Fruit fly (Drosophila melanogaster): ENCODE results near the gene RpS9.

RpS9 gene

DNA sequence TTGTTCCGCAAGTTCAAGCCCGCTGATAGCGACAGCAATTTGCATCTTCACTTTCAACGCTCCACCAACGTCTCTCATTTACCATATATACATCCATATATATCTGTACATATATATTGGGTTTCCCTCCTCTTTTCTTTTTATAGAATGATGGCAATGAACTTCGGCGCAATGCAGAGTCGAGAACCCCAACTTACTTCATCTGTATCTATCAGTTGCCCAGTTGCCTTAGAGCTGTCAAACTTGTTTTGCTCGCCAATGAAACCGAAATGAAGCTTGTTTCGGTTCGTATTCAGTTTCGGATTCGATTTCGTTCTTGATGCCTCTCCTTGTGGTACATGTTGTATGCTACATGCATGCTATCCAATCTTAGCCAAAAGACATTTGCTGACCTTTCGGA lies 17.5 kb upstream of the RpS9 start, which contains the start of gene Or67a:
Gene Or67a, plus strand, starts transcription at position 233 of the 400 bp plus-strand sequence.
- TF ChIP-seq insv (optimal IDR thresholded peaks at IDR 0.05) (no peak), ttk (optimal IDR thresholded peaks at IDR 0.05) (no peak), h (optimal IDR thresholded peaks at IDR 0.05) (no peak), Myc (optimal IDR thresholded peaks at IDR 0.05) (no peak), psq (optimal IDR thresholded peaks at IDR 0.05) (no peak), Sin3A (optimal IDR thresholded peaks at IDR 0.05) (no peak)

DNA sequence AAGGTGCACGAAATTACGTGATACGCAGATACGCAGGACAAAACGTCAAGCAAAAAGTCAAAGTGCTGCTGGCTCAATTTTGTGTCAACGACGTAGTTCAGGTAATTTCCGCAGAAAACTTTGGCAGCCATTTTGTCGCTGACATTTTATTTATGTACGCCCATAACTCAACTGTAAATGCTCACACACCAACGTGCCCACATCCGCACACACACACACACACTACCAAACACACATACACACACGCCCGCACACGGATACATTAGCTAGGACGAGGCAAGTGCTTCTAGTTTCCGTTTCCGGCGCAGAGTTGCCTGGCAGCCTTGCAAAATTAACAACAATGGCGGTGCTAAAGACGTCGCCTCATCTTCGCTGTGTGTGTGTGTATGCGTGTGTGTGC lies 14.1 kb upstream of the RpS9 start, which contains the start of gene CG33700:
Gene CG33700, minus strand, starts transcription at position 101 of the 400 bp plus-strand sequence.
- TF ChIP-seq ttk (optimal IDR thresholded peaks at IDR 0.05) (no peak), Myc (optimal IDR thresholded peaks at IDR 0.05) (no peak), Sin3A (optimal IDR thresholded peaks at IDR 0.05) (no peak), insv (optimal IDR thresholded peaks at IDR 0.05) (no peak), h (optimal IDR thresholded peaks at IDR 0.05) (no peak), psq (optimal IDR thresholded peaks at IDR 0.05) (no peak)

DNA sequence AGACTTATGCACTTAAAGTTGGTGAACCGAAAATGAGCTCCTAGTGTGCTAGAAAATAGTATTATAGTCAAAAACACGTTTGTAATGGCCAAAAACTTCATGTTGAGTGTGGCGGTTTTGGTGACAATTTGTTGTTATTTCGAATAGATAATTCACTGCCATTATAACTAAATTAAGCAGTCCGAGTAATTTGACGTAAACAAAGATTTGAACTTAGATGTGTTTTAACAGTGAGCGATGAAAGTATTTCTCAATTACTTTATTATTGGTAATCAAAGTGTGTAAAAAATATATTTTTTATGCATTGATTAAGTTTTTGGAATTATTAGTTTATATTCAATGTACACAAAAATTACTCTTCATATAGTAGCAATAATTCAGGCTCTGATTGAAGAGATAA lies 2.0 kb upstream of the RpS9 start, which contains the start of gene CG33702:
Gene CG33702, minus strand, starts transcription at position 101 of the 400 bp plus-strand sequence.
- TF ChIP-seq insv (optimal IDR thresholded peaks at IDR 0.05) (no peak), Myc (optimal IDR thresholded peaks at IDR 0.05) (no peak), h (optimal IDR thresholded peaks at IDR 0.05) (no peak), Sin3A (optimal IDR thresholded peaks at IDR 0.05) (no peak), psq (optimal IDR thresholded peaks at IDR 0.05) (no peak), ttk (optimal IDR thresholded peaks at IDR 0.05) (no peak)

DNA sequence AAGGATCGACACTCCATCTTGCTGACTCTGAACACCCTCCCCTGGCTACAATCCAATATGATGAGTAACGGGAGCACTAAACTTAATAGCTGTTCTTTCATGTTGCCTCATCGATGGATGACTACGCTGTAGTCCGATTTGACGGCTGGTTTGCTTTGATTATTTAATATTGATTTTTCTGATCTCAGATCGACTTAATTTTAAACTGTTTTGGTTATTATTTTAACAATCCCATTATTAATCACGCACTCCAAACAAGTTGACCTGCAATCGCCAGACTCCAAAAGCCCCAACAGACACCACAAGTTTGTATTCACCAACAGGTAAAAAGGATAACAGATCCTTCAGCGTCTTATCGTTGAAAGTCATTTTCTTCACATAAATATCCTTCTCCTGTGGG lies 1.2 kb upstream of the RpS9 start, which contains the start of gene CG33703:
Gene CG33703, minus strand, starts transcription at position 101 of the 400 bp plus-strand sequence.
- TF ChIP-seq h (optimal IDR thresholded peaks at IDR 0.05) (no peak), Myc (optimal IDR thresholded peaks at IDR 0.05) (no peak), Sin3A (optimal IDR thresholded peaks at IDR 0.05) (no peak), psq (optimal IDR thresholded peaks at IDR 0.05) (no peak), ttk (optimal IDR thresholded peaks at IDR 0.05) (no peak), insv (optimal IDR thresholded peaks at IDR 0.05) (no peak)

DNA sequence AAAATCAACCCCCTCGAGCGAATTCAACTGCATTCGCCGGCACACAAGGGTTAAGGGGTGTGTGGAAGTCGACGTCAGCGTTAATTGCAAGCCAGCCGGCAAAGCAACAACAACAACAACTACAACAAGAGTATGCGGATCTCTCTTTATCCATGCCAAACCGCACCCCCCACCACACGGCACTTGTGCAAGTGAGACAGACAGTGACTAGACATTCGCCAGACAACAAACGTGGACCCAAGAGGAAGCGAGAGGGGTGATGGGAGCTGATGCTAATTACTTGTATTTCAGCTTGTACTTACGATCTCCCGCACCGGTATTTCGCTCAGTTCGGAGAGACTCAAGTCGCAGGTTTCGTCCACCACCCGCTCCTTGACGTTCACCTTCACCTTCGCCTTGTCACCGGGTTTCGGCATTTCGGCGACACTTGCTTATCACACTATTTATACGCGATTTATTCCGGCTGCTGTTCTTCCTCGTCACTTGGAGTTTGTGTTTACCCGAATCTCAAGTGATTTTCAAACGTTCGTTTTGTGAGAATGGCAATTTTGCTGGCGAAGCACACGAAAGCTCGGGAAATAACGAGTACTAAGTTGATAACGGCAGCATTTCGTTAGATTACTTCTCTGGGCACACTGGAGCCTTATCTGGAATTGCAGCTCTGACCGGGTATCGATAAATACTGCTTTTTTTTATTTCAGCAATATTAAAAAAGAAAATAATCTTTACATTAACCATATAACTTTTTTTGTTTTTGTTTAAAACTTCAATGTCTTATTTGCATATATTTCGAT lies 2.1 kb downstream of the RpS9 start, which contains the start of gene CG3408:
Gene CG3408, minus strand, starts transcription at position 547 of the 794 bp plus-strand sequence.
- TF ChIP-seq ttk (optimal IDR thresholded peaks at IDR 0.05) (no peak), h (optimal IDR thresholded peaks at IDR 0.05) (no peak), insv (optimal IDR thresholded peaks at IDR 0.05) (no peak), Myc (optimal IDR thresholded peaks at IDR 0.05) (no peak), psq (optimal IDR thresholded peaks at IDR 0.05) (no peak), Sin3A (optimal IDR thresholded peaks at IDR 0.05) (no peak)

DNA sequence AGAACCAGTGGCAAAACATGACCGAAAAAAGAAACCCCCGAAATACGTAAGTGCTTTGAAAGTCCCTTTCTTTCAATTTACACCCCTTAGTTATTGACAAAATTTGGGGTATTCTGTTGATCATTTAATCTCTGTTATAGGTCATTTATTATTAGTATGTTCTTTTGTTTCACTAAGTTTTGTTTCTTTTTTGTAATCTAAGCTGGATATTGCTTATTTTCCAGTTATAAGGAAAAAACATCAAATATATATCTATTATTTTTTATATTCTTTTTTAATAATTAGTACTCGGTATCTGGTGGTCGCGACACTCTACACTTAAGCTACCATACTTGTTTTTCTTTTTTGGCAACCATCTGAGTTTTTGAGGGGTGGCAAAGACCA lies 2.7 kb downstream of the RpS9 start:
- no peak for TF ChIP-seq insv (optimal IDR thresholded peaks at IDR 0.05)
- TF ChIP-seq h (optimal IDR thresholded peaks at IDR 0.05), result no peak
- TF ChIP-seq psq (optimal IDR thresholded peaks at IDR 0.05), result no peak

DNA sequence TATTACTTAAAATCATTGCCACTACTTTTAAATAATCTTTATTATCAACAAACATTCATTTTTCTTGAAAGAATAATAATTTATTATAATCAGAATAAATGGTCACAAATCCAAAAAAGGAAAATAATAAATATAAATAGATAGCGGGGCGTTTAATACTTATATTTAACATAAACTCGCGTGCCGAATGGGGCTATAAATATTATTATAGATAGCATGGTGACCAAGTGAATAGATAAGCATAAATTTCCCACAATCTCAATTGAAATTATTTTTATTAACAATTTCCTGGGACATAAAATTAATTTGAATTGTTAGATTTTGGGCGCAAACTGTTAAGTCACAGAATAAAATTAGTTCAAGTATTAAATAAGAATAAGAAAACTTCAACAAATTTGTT lies 4.9 kb downstream of the RpS9 start:
- TF ChIP-seq psq (optimal IDR thresholded peaks at IDR 0.05) (no peak), Myc (optimal IDR thresholded peaks at IDR 0.05) (no peak), h (optimal IDR thresholded peaks at IDR 0.05) (no peak), ttk (optimal IDR thresholded peaks at IDR 0.05) (no peak), insv (optimal IDR thresholded peaks at IDR 0.05) (no peak), Sin3A (optimal IDR thresholded peaks at IDR 0.05) (no peak)

DNA sequence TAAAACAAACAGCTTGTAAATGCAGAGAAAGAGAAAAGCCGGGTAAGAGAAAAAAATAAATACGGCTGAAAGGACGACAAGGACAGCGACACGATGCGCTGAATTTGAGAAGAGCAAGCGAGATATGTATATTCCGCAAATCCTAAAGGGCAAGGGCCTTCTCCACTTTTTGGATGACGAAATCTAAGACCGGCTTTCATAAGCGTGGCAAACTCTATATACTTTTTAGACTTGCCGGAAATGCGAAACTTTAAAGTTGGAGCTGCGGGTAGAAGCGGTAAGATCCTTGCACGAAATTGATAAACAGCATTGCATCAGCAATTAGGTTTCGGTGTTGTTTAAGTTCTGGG lies 5.6 kb downstream of the RpS9 start:
- TF ChIP-seq psq (optimal IDR thresholded peaks at IDR 0.05) (no peak), h (optimal IDR thresholded peaks at IDR 0.05) (no peak), Myc (optimal IDR thresholded peaks at IDR 0.05) (no peak), Sin3A (optimal IDR thresholded peaks at IDR 0.05) (no peak)

DNA sequence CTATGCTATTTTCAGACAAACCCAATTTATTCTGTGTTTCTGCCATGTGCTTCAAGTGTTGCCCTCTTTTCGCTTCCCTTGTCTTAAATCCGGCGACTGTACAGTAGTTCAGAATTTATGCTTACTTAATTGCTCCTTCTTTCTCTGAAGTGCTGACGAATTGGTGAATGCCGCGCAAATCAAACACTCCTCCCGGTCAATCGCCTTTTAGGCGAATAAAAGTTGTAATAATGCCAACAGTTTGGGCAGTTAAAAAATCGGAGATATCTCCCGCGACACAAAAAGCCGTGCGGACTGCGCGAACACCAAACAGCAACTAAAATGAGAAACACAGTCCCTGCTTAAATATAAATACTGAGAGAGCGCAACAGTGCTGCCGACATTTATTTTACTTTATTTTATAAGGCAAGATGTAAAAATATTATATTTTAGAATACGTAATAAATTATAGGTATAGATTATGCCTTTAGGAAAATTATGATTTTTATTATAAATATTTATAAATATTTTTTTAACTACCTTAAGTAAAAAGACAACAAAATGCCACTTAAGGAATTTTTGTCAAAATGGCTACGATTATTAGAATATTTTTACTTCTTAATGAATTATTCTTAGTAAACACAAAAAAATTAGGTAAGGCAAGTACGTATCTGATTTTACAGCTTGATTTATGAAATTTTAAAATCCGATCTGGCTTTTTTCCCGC lies 6.2 kb downstream of the RpS9 start, which contains the start of gene path:
Gene path, minus strand, starts transcription at position 322 of the 706 bp plus-strand sequence.
- no peak for TF ChIP-seq ttk (optimal IDR thresholded peaks at IDR 0.05)
- no peak for TF ChIP-seq Myc (optimal IDR thresholded peaks at IDR 0.05)

DNA sequence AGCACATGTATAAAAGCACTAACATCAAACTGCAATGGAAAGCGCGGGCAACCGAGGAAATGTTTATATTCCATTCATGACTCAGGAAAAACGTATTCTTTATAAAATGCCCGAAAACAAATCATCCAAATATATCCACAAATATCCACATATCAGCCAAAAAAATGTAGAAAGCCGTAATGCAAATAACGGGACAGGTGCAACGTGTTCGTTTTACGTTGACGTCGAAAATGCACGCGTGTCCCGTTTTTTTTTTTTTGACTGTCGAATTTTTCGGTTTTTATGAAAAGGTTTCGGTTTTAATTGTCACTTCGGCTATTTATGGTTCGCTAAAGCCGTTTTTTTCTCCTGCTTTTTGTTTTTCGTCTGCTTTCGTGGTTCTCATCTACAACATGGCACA lies 6.8 kb downstream of the RpS9 start:
- TF ChIP-seq Sin3A (optimal IDR thresholded peaks at IDR 0.05) (no peak), h (optimal IDR thresholded peaks at IDR 0.05) (no peak), psq (optimal IDR thresholded peaks at IDR 0.05) (no peak), Myc (optimal IDR thresholded peaks at IDR 0.05) (no peak), insv (optimal IDR thresholded peaks at IDR 0.05) (no peak), ttk (optimal IDR thresholded peaks at IDR 0.05) (no peak)

DNA sequence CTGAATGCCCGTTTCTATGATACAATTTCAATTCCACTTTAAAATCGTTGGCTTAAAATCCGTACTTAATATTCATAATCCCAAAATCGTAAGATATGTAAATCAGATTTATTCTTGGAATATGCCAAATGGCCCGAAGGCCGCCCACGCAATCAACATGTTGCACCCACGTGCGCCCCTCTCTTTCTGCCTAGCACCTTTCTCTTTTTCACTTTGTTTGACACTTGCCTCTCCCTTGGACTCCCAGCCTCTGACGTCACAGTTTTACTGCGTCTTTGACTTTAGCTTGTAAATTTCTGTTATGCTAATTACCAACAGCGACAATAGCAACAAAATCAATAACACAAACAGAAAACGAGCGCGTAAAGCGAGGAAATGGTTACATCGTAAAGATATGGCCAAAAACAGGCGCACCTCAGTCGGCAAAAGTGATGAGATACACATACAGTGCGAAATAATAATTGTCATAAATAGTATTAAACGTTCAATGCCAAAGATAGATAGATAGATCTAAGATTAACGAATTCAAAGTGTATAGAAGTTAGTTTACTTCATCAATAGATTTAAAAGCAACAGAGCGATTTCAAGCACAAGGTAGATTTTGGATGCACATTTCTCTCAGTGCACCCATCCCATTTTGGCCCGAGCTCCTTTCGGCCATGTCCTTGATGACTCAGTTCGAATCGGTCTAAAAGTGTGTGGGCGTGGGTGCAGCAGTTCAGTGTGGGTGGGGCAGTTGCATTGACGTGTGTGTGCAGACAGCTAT lies 7.6 kb downstream of the RpS9 start:
- no peak for TF ChIP-seq Sin3A (optimal IDR thresholded peaks at IDR 0.05)
- no peak for TF ChIP-seq ttk (optimal IDR thresholded peaks at IDR 0.05)
- TF ChIP-seq Myc (optimal IDR thresholded peaks at IDR 0.05), result no peak
- TF ChIP-seq insv (optimal IDR thresholded peaks at IDR 0.05), result no peak
- TF ChIP-seq psq (optimal IDR thresholded peaks at IDR 0.05), result no peak
- TF ChIP-seq h (optimal IDR thresholded peaks at IDR 0.05), result no peak

DNA sequence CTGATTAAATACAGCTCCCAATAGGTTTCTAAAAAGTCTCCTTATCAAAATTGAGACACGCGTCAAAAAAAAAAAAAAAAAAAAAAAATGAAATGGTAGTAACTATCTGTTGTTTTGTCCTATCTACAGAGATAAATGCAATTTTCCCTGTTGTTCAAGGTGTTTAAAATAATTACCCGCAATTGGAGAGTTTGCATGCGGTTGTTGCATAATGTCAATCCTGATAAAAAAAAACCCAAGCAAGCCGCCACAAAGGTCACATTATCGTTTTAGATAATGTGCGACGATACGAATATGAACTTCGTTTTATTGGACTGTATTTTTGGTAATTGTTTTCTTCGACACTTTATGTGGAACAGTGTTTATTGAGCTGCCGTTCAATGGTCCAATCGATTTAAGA lies 8.5 kb downstream of the RpS9 start:
- TF ChIP-seq psq (optimal IDR thresholded peaks at IDR 0.05), result no peak
- TF ChIP-seq h (optimal IDR thresholded peaks at IDR 0.05), result no peak
- TF ChIP-seq insv (optimal IDR thresholded peaks at IDR 0.05), result no peak
- TF ChIP-seq ttk (optimal IDR thresholded peaks at IDR 0.05), result no peak
- TF ChIP-seq Myc (optimal IDR thresholded peaks at IDR 0.05), result no peak
- no peak for TF ChIP-seq Sin3A (optimal IDR thresholded peaks at IDR 0.05)

All from Kc167 (cell line).